Worm (Caenorhabditis elegans): ENCODE results near the gene nlp-29.

Gene nlp-29

ce11 chrV:4024777-4025176 lies 40.6 kb downstream of the nlp-29 start, which contains the start of gene K09D9.1 (continued):
- TF ChIP-seq nhr-80 (tag; optimal IDR thresholded peaks at IDR 0.05) (peak; percentile 93), aptf-3 (GFP tag; IDR thresholded peaks at IDR 0.05) (no peak), nhr-179 (tag; optimal IDR thresholded peaks at IDR 0.05) (no peak), F52B5.7 (tag; optimal IDR thresholded peaks at IDR 0.05) (no peak), pha-4 (tag; optimal IDR thresholded peaks at IDR 0.05) (peak; percentile 63), ztf-25 (GFP tag; IDR thresholded peaks at IDR 0.05) (no peak), tlf-1 (GFP tag; optimal IDR thresholded peaks at IDR 0.05) (no peak)

- TF ChIP-seq Y67H2A.10 (GFP tag; conservative IDR thresholded peaks at IDR 0.05): no peak
- TF ChIP-seq cebp-1 (GFP tag; IDR thresholded peaks at IDR 0.05): no peak
- TF ChIP-seq cebp-1 (tag; optimal IDR thresholded peaks at IDR 0.05): peak; percentile 16
- no peak for TF ChIP-seq T07F8.4 (tag; optimal IDR thresholded peaks at IDR 0.05)
- 0 out of 2 replicates have a peak, but pooled peaks have one; percentile 14 for TF ChIP-seq madf-6 (GFP tag; IDR thresholded peaks at IDR 0.05)
- TF ChIP-seq aptf-2 (GFP tag; conservative IDR thresholded peaks at IDR 0.05): peak; percentile 95
- no peak for TF ChIP-seq F49E8.2 (tag; optimal IDR thresholded peaks at IDR 0.05; ENCODE audit: insufficient read depth)
- TF ChIP-seq B0336.3 (GFP tag; IDR thresholded peaks at IDR 0.05): 0 out of 2 replicates have a peak, but pooled peaks have one; percentile 16
- TF ChIP-seq Y56A3A.18 (GFP tag; IDR thresholded peaks at IDR 0.05): 0 out of 2 replicates have a peak, but pooled peaks have one; percentile 11
- TF ChIP-seq nhr-80 (tag; optimal IDR thresholded peaks at IDR 0.05): peak; percentile 20
- TF ChIP-seq egrh-3 (GFP tag; IDR thresholded peaks at IDR 0.05): 0 out of 2 replicates have a peak, but pooled peaks have one; percentile 18
- peak; percentile 50; the same call in 1 of the 2 replicates for TF ChIP-seq aptf-3 (GFP tag; IDR thresholded peaks at IDR 0.05)
- no peak for TF ChIP-seq B0261.1 (tag; optimal IDR thresholded peaks at IDR 0.05)
- TF ChIP-seq rcor-1 (GFP tag; IDR thresholded peaks at IDR 0.05): no peak
- TF ChIP-seq hmg-1.2 (GFP tag; IDR thresholded peaks at IDR 0.05): peak; percentile 74; the same call in 1 of the 2 replicates
These were observed 45.4 kb downstream of the nlp-29 start for ce11 chrV:4029627-4030026.

- TF ChIP-seq attf-3 (GFP tag; conservative IDR thresholded peaks at IDR 0.05) (no peak), cebp-2 (GFP tag; IDR thresholded peaks at IDR 0.05) (no peak), tbx-9 (tag; optimal IDR thresholded peaks at IDR 0.05; ENCODE audit: borderline replicate concordance) (no peak), madf-6 (GFP tag; IDR thresholded peaks at IDR 0.05) (no peak), ceh-100 (GFP tag; IDR thresholded peaks at IDR 0.05) (no peak), hlh-12 (tag; optimal IDR thresholded peaks at IDR 0.05) (no peak), T07F8.4 (tag; optimal IDR thresholded peaks at IDR 0.05) (no peak), ama-1 (optimal IDR thresholded peaks at IDR 0.05) (no peak), ama-1 (GFP tag; optimal IDR thresholded peaks at IDR 0.05) (no peak), dox-1 (GFP tag; IDR thresholded peaks at IDR 0.05) (no peak), Y95B8A.8 (GFP tag; IDR thresholded peaks at IDR 0.05) (no peak), Y56A3A.18 (GFP tag; IDR thresholded peaks at IDR 0.05) (no peak), unc-62 (GFP tag; optimal IDR thresholded peaks at IDR 0.05) (no peak), fkh-3 (tag; optimal IDR thresholded peaks at IDR 0.05) (no peak), lag-1 (GFP tag; IDR thresholded peaks at IDR 0.05) (no peak)
These were observed 47.1 kb downstream of the nlp-29 start, which contains the start of gene cyp-35A4 for ce11 chrV:4031319-4031718. Gene cyp-35A4 (plus strand): TSS chrV:4031619.

ce11 chrV:4034303-4034702 lies 50.1 kb downstream of the nlp-29 start, which contains the start of gene C49G7.7:
Gene C49G7.7 (plus strand): TSS chrV:4034476.
- TF ChIP-seq cebp-1 (GFP tag; IDR thresholded peaks at IDR 0.05) (peak; percentile 19; the same call in 1 of the 2 replicates), cebp-1 (tag; optimal IDR thresholded peaks at IDR 0.05) (peak; percentile 87), lsy-27 (tag; optimal IDR thresholded peaks at IDR 0.05; ENCODE audit: borderline replicate concordance, insufficient read depth) (no peak)

All from whole organism, young adult.